Fruit fly (Drosophila melanogaster): ENCODE results near the gene Obp8a.

Gene Obp8a

DNA sequence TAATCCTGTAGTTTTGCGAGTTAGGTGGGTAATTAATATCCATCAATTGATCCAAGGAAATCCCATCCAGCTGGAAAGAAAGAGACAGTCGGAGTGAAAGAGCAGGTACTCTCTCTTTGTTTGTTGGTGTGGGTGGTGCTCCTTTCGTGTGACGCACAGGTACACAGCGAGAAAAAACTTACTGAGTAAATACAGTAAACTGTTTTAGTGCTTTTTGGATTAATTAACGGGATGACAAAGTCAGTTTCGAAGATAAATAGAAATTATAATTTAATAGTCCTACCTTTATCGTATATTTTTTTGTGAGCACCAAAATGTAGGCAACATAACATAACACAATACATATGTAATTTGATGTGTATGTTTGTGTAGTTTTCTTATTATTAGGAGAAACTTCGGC lies 33.4 kb downstream of the Obp8a start:
- TF ChIP-seq Myc (optimal IDR thresholded peaks at IDR 0.05), result no peak

DNA sequence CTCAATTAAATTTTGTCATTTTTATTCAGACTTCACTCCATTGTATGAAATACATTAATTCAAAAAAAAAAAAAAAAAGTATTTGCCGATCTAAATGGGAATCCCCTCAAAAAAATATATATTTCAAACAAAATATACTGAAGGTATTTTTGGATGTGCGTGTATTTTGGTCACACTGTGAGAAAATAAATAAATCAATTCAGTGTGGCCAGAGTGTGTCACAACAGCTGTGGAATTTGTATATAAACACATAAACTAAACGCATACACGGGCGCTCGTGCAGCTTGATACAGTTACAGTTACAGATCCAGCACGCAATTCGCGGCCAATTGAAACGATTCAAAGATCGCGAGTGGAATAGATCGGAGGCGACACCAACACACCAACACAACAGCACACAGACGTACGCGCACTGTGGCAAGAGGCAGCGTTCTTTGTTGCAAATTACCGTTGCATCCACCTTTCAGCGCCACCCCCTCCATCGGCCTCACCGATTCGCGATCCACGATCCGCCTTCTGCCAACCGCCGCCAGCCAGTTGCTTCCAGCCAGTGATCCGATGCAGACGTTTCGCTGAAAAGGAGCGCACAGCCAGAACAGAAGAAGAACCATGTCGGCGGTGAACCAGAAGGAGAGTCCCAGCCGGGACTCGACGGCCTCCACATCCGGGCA lies 35.6 kb downstream of the Obp8a start, which contains the start of gene CG17754:
TSS of gene CG17754 (plus strand) at position 260 of the 671 bp plus-strand sequence.
- TF ChIP-seq Myc (optimal IDR thresholded peaks at IDR 0.05) (no peak), insv (optimal IDR thresholded peaks at IDR 0.05) (no peak), h (optimal IDR thresholded peaks at IDR 0.05) (no peak), ttk (optimal IDR thresholded peaks at IDR 0.05) (no peak), Sin3A (optimal IDR thresholded peaks at IDR 0.05) (no peak), psq (optimal IDR thresholded peaks at IDR 0.05) (no peak)

DNA sequence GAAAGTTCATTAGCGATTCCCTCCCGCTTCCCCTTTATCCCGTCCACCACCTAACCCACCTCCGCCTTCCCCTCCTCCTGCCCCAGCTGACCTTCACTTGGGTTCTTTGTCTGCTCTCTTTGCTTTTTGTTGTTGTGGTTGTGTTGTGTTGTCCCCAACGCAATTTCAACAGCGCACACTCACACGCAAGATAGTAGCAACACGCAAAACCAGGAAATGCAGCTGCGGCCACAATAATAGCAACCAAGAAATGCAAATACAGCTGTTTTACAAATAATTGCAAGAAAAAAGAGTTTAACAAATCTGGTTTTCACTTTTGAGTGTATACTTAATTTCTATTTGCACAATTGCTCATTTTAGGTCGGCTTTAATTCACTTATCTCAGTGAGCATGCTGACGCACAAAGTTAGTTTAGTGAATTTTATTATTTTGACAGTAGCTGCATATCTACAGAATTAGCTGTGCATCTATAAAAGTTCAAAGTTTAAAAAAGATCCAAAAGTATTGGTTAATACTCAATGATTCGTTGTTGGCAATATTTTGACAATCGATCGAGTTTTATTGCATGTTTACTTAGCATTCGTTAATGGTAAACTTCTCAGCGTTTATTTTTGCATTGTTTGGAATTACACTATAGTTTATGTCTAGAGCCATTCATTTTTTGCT lies 36.7 kb downstream of the Obp8a start:
- no peak for TF ChIP-seq Sin3A (optimal IDR thresholded peaks at IDR 0.05)
- no peak for TF ChIP-seq psq (optimal IDR thresholded peaks at IDR 0.05)
- no peak for TF ChIP-seq ttk (optimal IDR thresholded peaks at IDR 0.05)
- no peak for TF ChIP-seq insv (optimal IDR thresholded peaks at IDR 0.05)
- TF ChIP-seq h (optimal IDR thresholded peaks at IDR 0.05), result no peak
- no peak for TF ChIP-seq Myc (optimal IDR thresholded peaks at IDR 0.05)

DNA sequence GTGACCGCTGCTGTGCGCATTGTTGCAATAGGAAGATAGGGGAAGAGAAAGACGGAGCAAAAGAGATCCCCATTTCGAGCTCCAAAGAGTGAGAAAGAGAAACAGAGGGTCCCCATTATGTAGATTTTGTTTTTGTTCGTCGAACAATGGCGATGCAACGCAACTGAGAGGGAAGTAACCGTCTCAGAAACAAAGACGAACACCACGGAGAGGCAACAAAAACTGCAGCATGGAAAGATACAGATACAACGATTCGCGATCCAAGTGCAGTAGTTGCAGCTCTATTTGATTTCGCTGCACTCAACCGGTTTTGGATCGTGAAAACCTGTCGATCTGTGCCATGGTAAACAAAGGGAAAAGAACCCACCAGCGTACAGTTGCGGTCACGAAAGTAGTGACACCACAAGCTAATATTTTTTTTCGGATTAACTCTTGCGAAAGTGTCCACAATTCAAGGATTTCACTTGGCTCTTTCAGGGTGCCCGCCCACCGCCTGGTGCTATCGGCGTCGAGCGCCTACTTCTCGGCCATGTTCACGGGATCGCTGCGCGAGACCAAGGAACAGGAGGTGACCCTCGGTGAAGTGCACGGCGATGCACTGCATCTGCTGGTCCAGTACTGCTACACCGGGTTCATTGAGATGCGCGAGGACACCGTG lies 37.5 kb downstream of the Obp8a start:
- TF ChIP-seq Myc (optimal IDR thresholded peaks at IDR 0.05), result no peak
- TF ChIP-seq Sin3A (optimal IDR thresholded peaks at IDR 0.05), result no peak
- TF ChIP-seq ttk (optimal IDR thresholded peaks at IDR 0.05), result no peak
- no peak for TF ChIP-seq insv (optimal IDR thresholded peaks at IDR 0.05)
- no peak for TF ChIP-seq h (optimal IDR thresholded peaks at IDR 0.05)
- TF ChIP-seq psq (optimal IDR thresholded peaks at IDR 0.05), result no peak

DNA sequence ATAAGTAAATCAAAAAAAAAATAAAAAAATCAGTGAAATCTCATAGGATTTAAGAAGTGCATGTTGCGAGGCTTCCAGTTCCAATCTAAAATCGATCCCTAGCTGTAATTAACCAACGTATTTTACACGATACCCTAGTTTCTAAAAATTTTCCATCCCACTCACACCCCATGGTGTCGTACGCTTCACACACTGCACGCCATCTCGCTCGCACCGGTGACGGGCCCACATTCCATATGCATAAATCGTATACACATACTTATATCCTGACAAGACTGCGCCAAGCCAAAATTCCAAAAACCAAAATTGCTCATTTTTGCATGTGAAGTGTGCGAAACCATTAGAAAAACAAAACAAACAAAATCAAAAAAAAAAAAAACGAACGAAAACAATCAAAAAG lies 40.3 kb downstream of the Obp8a start:
- TF ChIP-seq h (optimal IDR thresholded peaks at IDR 0.05), result no peak
- TF ChIP-seq Myc (optimal IDR thresholded peaks at IDR 0.05), result no peak
- TF ChIP-seq insv (optimal IDR thresholded peaks at IDR 0.05), result no peak
- TF ChIP-seq Sin3A (optimal IDR thresholded peaks at IDR 0.05), result no peak
- no peak for TF ChIP-seq psq (optimal IDR thresholded peaks at IDR 0.05)
- TF ChIP-seq ttk (optimal IDR thresholded peaks at IDR 0.05), result no peak

DNA sequence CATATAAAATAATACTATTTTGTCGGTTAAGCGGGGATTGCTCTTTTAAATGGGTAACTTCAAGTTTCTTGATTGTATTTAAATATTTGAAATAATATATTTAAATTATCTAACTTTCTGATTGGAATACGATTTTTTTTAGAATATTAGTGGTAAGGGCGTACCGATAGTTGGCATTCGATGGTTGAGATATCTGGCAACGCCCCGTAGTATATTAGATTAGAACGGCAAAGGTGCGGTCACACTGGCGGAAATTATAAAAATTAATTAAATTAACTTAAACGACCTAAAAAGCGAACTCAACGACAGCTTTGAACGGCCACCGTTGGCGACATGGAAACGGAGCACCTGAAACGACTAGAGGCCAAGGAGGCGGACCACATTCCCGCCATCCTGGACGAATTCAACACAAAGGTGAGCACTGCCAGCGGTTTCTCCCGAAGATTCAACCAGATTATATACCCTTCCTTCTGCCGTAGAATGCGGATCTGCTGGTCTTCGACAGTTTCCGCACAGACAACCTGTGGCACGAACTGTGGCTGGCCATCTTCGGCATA lies 41.4 kb downstream of the Obp8a start, which contains the start of gene ric8a:
TSS of gene ric8a (plus strand) at position 205 of the 557 bp plus-strand sequence.
- TF ChIP-seq ttk (optimal IDR thresholded peaks at IDR 0.05) (no peak), Myc (optimal IDR thresholded peaks at IDR 0.05) (no peak), h (optimal IDR thresholded peaks at IDR 0.05) (no peak), insv (optimal IDR thresholded peaks at IDR 0.05) (no peak), Sin3A (optimal IDR thresholded peaks at IDR 0.05) (no peak), psq (optimal IDR thresholded peaks at IDR 0.05) (no peak)
